Fruit fly (Drosophila melanogaster): ENCODE measurements around the gene Spt3.
A peak's percentile ranks its signal among the peaks of the same experiment; 100 is the strongest.

DNA sequence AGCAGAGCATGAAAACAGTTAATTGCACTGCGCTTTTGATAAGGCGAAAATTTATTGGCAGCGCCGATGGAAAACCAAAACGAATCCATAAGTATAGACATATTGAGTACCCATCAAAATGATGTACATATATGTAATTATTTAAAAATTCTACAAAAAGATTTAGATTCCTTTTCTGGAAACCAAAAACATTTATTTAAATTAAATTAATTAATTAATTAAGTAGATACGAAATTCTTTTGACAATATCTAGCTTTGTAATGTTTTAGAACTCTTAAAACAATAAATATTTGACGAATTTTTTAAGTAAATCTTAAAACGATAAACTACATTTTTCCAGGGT lies 39.6 kb upstream of the Spt3 start:
- TF ChIP-seq CG33017 (tag; optimal IDR thresholded peaks at IDR 0.05) (no peak), Crg-1 (GFP tag; optimal IDR thresholded peaks at IDR 0.05) (no peak), CG12768 (GFP tag; optimal IDR thresholded peaks at IDR 0.05) (no peak), cnc (optimal IDR thresholded peaks at IDR 0.05) (no peak), tj (GFP tag; optimal IDR thresholded peaks at IDR 0.05) (no peak), kay (GFP tag; ENCODE audit: borderline replicate concordance) (peak; percentile 70), CG1620 (GFP tag; optimal IDR thresholded peaks at IDR 0.05) (no peak), pad (GFP tag; optimal IDR thresholded peaks at IDR 0.05) (no peak), CG7045 (GFP tag; optimal IDR thresholded peaks at IDR 0.05) (no peak)

Data from whole organism, adult.